Worm (Caenorhabditis elegans) whole organism, early embryonic: ENCODE data around the gene cht-3.

ENCODE experiments used
- ama-1 ChIP-seq: fragments of 150-350 bp; optimal IDR thresholded peaks from 2 replicates; lab custom pipeline; 2014
- scrt-1 ChIP-seq: fragments of 200-800 bp; sonication (Bioruptor generic); IDR thresholded peaks from 2 replicates; pipeline ENCODE4 v1.3.6; 2022; ENCODE audit warnings: missing genetic modification characterization, missing compliant biosample characterization
- sea-1 ChIP-seq: fragments of 200-800 bp; sonication (Bioruptor generic); conservative IDR thresholded peaks from 2 replicates; pipeline ENCODE4 v1.3.6; 2022; ENCODE audit warnings: missing genetic modification characterization, missing compliant biosample characterization
- tbx-11 ChIP-seq: fragments of 200-800 bp; sonication (Bioruptor generic); IDR thresholded peaks from 2 replicates; pipeline ENCODE4 v1.3.6; 2022; ENCODE audit warnings: missing genetic modification characterization, missing compliant biosample characterization
- tra-4 ChIP-seq: sonication (generic microtip); optimal IDR thresholded peaks from 2 replicates; lab custom pipeline; 2017; ENCODE audit warnings: missing genetic modification characterization, missing compliant biosample characterization

ce11 chrIV:6972427-6972826 is 31.0 kb upstream of the cht-3 start, which contains the start of gene nhr-249:
- no peak for TF ChIP-seq scrt-1 (GFP tag; lab: Robert Waterston, UW)
- TF ChIP-seq ama-1 (lab: Kevin White, UChicago): no peak
- no peak for TF ChIP-seq tbx-11 (GFP tag; lab: Robert Waterston, UW)
- no peak for TF ChIP-seq sea-1 (GFP tag; lab: Robert Waterston, UW)
- TF ChIP-seq tra-4 (tag; lab: Kevin White, UChicago): no peak
